Worm (Caenorhabditis elegans): ENCODE data around the gene K08D8.7.

K08D8.7 gene

DNA sequence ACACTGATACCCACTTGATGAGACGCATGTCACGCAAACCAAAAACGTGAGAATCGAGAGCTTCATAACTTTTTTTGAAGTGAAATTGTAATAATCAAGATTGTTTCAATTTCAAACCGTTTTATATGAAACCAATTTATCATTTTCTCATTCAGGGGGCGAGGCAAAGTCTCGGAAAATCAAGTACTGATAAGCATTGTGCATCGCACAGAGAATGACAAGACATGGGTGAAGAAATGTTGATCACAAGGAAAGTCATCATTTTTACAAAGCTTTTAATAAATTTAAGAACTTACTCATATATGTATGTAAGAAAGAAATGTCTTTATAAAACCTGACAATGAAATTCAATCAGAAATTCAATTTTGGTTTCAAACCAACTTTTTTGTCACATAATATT lies 9.9 kb downstream of the K08D8.7 start, which contains the start of gene K08D8.3:
TSS of gene K08D8.3 (minus strand) at position 131 of the 400 bp plus-strand sequence.
- TF ChIP-seq nhr-80 (tag; optimal IDR thresholded peaks at IDR 0.05) (peak; percentile 75), attf-5 (GFP tag; optimal IDR thresholded peaks at IDR 0.05) (no peak), fkh-3 (tag; optimal IDR thresholded peaks at IDR 0.05) (no peak)

DNA sequence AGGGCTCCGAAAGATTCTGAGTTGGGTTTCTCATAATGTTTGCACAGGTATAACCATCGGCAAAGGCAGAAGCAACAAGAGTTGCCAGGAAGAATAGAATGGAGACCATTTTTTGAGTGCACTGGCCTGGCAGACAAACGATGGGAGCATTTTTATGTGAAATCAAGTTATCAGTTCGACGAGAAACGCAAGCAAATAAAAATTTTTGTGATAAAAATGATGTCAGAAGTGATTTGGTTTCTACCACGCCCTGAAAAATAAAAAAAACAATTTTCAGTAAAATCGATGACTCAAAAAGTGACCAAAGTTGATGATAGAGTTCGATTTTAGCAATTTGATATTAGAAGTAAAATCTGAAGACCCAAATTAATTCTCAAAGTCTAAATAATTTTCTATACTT lies 13.2 kb downstream of the K08D8.7 start, which contains the start of gene K08D8.4:
TSS of gene K08D8.4 (minus strand) at position 128 of the 400 bp plus-strand sequence.
- peak; percentile 74 for TF ChIP-seq nhr-80 (tag; optimal IDR thresholded peaks at IDR 0.05)
- no peak for TF ChIP-seq F57A8.1 (GFP tag; optimal IDR thresholded peaks at IDR 0.05)

DNA sequence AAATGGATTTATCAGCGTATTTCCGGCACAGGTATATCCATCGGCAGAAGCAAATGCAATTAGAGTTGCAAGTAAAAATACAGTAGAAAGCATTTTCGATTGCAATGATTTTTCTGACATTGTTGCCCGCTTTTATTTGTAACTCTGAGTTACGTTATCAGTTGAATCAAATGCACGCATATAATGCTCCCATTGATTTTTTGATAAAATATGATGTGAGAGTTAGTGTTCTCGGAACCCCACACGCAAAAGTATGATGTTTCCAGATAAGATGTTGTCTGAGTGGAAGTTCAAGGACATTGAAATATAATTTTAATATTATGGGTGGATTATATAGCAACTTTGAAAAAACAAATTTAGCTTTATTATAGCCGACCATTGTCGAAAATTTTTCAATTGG lies 15.4 kb downstream of the K08D8.7 start, which contains the start of gene K08D8.5:
TSS of gene K08D8.5 (minus strand) at position 140 of the 400 bp plus-strand sequence.
- no peak for TF ChIP-seq attf-5 (GFP tag; optimal IDR thresholded peaks at IDR 0.05)
- peak; percentile 33 for TF ChIP-seq nhr-80 (tag; optimal IDR thresholded peaks at IDR 0.05)

DNA sequence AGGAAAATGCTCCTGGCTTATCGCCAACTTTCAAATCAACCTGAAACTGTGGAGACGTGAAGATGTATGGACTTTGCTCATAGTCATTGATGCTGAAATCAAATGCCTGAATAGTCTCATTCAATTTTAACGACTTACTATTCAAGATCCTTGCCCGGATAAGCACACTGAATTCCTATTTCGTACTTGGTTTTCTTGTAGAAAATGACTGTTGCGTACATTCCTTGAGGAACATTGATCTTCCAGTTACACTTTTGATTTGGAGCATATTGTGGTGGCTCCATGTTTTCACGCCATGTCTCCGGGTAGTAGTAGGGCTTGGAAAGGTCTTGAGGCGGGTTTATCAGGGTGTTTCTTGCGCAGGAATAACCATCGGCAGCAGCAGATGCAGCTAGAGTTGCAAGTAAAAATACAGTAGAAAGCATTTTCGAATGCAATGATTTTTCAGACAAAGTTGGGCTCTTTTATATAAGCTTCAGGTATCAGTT lies 17.9 kb downstream of the K08D8.7 start, which contains the start of gene irg-6:
TSS of gene irg-6 (minus strand) at position 438 of the 488 bp plus-strand sequence.
- TF ChIP-seq zfh-2 (GFP tag; conservative IDR thresholded peaks at IDR 0.05) = no peak
- no peak for TF ChIP-seq mcd-1 (GFP tag; IDR thresholded peaks at IDR 0.05)
- no peak for TF ChIP-seq ceh-27 (GFP tag; optimal IDR thresholded peaks at IDR 0.05)
- TF ChIP-seq hmg-20 (GFP tag; IDR thresholded peaks at IDR 0.05) = no peak
- no peak for TF ChIP-seq Y79H2A.3 (GFP tag; conservative IDR thresholded peaks at IDR 0.05)
- TF ChIP-seq bed-2 (GFP tag; IDR thresholded peaks at IDR 0.05) = no peak
- TF ChIP-seq B0035.1 (tag; optimal IDR thresholded peaks at IDR 0.05) = no peak
- TF ChIP-seq Y53F4B.3 (GFP tag; IDR thresholded peaks at IDR 0.05) = no peak
- no peak for TF ChIP-seq B0019.2 (GFP tag; conservative IDR thresholded peaks at IDR 0.05)
- TF ChIP-seq sea-2 (GFP tag; IDR thresholded peaks at IDR 0.05) = no peak
- TF ChIP-seq sdz-38 (tag; optimal IDR thresholded peaks at IDR 0.05) = no peak
- TF ChIP-seq F39B2.1 (GFP tag; IDR thresholded peaks at IDR 0.05) = no peak
- no peak for TF ChIP-seq aptf-3 (GFP tag; IDR thresholded peaks at IDR 0.05)
- no peak for TF ChIP-seq nfya-1 (tag; optimal IDR thresholded peaks at IDR 0.05; ENCODE audit: borderline replicate concordance, insufficient read depth)
- TF ChIP-seq egl-44 (GFP tag; IDR thresholded peaks at IDR 0.05) = no peak
- TF ChIP-seq hlh-12 (tag; optimal IDR thresholded peaks at IDR 0.05) = no peak
- no peak for TF ChIP-seq lsy-27 (tag; optimal IDR thresholded peaks at IDR 0.05; ENCODE audit: borderline replicate concordance, insufficient read depth)
- TF ChIP-seq ztf-18 (tag; optimal IDR thresholded peaks at IDR 0.05) = no peak

DNA sequence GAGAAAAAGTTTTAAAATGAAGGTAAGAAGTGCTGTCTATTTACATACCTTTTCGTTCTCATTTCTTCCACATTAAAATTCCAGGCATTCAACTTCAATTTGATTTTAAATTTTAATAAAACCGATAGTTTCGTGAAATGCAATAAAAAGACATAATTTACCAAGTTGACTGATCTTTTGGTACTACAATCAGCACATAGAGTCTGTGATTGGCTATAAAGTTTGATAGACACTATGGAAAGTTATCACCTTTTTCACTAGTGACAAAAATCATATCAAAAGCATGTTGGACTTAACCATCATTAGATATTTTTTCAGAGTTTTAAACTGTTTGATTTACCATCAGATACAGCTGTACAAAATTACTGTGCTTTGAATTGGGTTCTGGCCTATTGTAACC lies 18.8 kb downstream of the K08D8.7 start, which contains the start of gene srz-15:
TSS of gene srz-15 (plus strand) at position 301 of the 400 bp plus-strand sequence.
- no peak for TF ChIP-seq Y56A3A.18 (GFP tag; IDR thresholded peaks at IDR 0.05)
- TF ChIP-seq sptf-2 (GFP tag; optimal IDR thresholded peaks at IDR 0.05) = no peak
- no peak for TF ChIP-seq F57A8.1 (GFP tag; optimal IDR thresholded peaks at IDR 0.05)
- TF ChIP-seq F55B11.4 (tag; optimal IDR thresholded peaks at IDR 0.05; ENCODE audit: borderline replicate concordance, insufficient read depth) = no peak
- TF ChIP-seq F37B4.10 (GFP tag; IDR thresholded peaks at IDR 0.05) = no peak
- no peak for TF ChIP-seq lin-26 (GFP tag; IDR thresholded peaks at IDR 0.05)
- TF ChIP-seq rcor-1 (GFP tag; IDR thresholded peaks at IDR 0.05) = no peak
- no peak for TF ChIP-seq B0019.2 (GFP tag; conservative IDR thresholded peaks at IDR 0.05)
- no peak for TF ChIP-seq F10E7.11 (tag; optimal IDR thresholded peaks at IDR 0.05)
- no peak for TF ChIP-seq aptf-3 (GFP tag; IDR thresholded peaks at IDR 0.05)
- no peak for TF ChIP-seq madf-3 (GFP tag; IDR thresholded peaks at IDR 0.05)
- no peak for TF ChIP-seq die-1 (tag; optimal IDR thresholded peaks at IDR 0.05)
- no peak for TF ChIP-seq dox-1 (GFP tag; IDR thresholded peaks at IDR 0.05)
- TF ChIP-seq hlh-26 (GFP tag; conservative IDR thresholded peaks at IDR 0.05) = no peak
- TF ChIP-seq K12H6.12 (tag; optimal IDR thresholded peaks at IDR 0.05) = no peak
- no peak for TF ChIP-seq ceh-91 (GFP tag; IDR thresholded peaks at IDR 0.05)
- TF ChIP-seq snpc-1.3 (tag; optimal IDR thresholded peaks at IDR 0.05; ENCODE audit: insufficient read depth) = no peak
- no peak for TF ChIP-seq ztf-26 (tag; optimal IDR thresholded peaks at IDR 0.05)
- no peak for TF ChIP-seq lin-35 (GFP tag; optimal IDR thresholded peaks at IDR 0.05)
- TF ChIP-seq hmg-20 (GFP tag; IDR thresholded peaks at IDR 0.05) = no peak

All from whole organism, young adult.